Worm (Caenorhabditis elegans) whole organism, L4 larva: ENCODE data around the gene W09D6.1.

ENCODE experiments used
- F49E8.2 ChIP-seq: sonication (generic microtip); optimal IDR thresholded peaks from 2 replicates; lab custom pipeline; 2016; ENCODE audit warnings: missing compliant biosample characterization, mild to moderate bottlenecking, missing genetic modification characterization, borderline replicate concordance
- T26A8.4 ChIP-seq: fragments of 200-800 bp; sonication (Bioruptor generic); IDR thresholded peaks from 2 replicates; pipeline ENCODE4 v1.3.6; 2022; ENCODE audit warnings: missing genetic modification characterization, missing compliant biosample characterization
- Y105C5A.15 ChIP-seq: fragments of 200-800 bp; sonication (Bioruptor generic); IDR thresholded peaks from 2 replicates; pipeline ENCODE4 v1.3.6; 2022; ENCODE audit warnings: missing genetic modification characterization, missing compliant biosample characterization
- Y48G9A.11 ChIP-seq: fragments of 200-800 bp; sonication (Bioruptor generic); IDR thresholded peaks from 2 replicates; pipeline ENCODE4 v1.3.6; 2022; ENCODE audit warnings: missing genetic modification reagents, missing genetic modification characterization, missing compliant biosample characterization
- aha-1 ChIP-seq: fragments of 150-350 bp; peaks from one replicate; lab custom pipeline; 2014; ENCODE audit warnings: missing biosample characterization, missing genetic modification characterization
- ama-1 ChIP-seq: fragments of 150-350 bp; optimal IDR thresholded peaks from 2 replicates; lab custom pipeline; 2014; ENCODE audit warnings: inconsistent platforms, mixed read lengths
- arid-1 ChIP-seq: fragments of 200-800 bp; sonication (Bioruptor generic); conservative IDR thresholded peaks from 2 replicates; pipeline ENCODE4 v1.3.6; 2022; ENCODE audit warnings: missing genetic modification reagents, missing genetic modification characterization, missing compliant biosample characterization
- ceh-20 ChIP-seq: fragments of 200-800 bp; sonication (Bioruptor generic); IDR thresholded peaks from 2 replicates; pipeline ENCODE4 v1.3.6; 2022; ENCODE audit warnings: missing genetic modification reagents, missing genetic modification characterization, missing compliant biosample characterization
- ceh-62 ChIP-seq: sonication (generic microtip); optimal IDR thresholded peaks from 2 replicates; lab custom pipeline; 2017; ENCODE audit warnings: missing biosample characterization, missing genetic modification characterization
- daf-16 ChIP-seq, 3 experiments: sonication (generic microtip); optimal IDR thresholded peaks; 2 replicates each; lab custom pipeline; 2016 to 2017; ENCODE audit warnings: missing genetic modification characterization in 3 of 3, missing genetic modification reagents in 3 of 3, mild to moderate bottlenecking in 2 of 3, missing compliant biosample characterization in 2 of 3, missing biosample characterization in 1 of 3, moderate library complexity in 1 of 3
- dmd-6 ChIP-seq: fragments of 200-800 bp; sonication (Bioruptor generic); IDR thresholded peaks from 2 replicates; pipeline ENCODE4 v1.3.6; 2022; ENCODE audit warnings: missing genetic modification reagents, missing genetic modification characterization, missing compliant biosample characterization
- dmd-8 ChIP-seq: fragments of 200-800 bp; sonication (Bioruptor generic); IDR thresholded peaks from 2 replicates; pipeline ENCODE4 v1.3.6; 2022; ENCODE audit warnings: missing genetic modification characterization, missing compliant biosample characterization
- dpl-1 ChIP-seq: fragments of 150-350 bp; optimal IDR thresholded peaks from 2 replicates; lab custom pipeline; 2014; ENCODE audit warnings: missing biosample characterization, missing genetic modification reagents, missing genetic modification characterization
- duxl-1 ChIP-seq: sonication (generic microtip); optimal IDR thresholded peaks from 2 replicates; lab custom pipeline; 2016; ENCODE audit warnings: mild to moderate bottlenecking, missing genetic modification characterization, moderate library complexity, missing compliant biosample characterization; ENCODE audit not compliant: poor library complexity
- hif-1 ChIP-seq, 2 experiments: sonication (generic microtip); optimal IDR thresholded peaks; 2 replicates each; lab custom pipeline; 2016 to 2017; ENCODE audit warnings: missing compliant biosample characterization in 2 of 2, missing genetic modification characterization in 2 of 2, missing genetic modification reagents in 2 of 2, missing genotype in 2 of 2, mild to moderate bottlenecking in 1 of 2
- hlh-11 ChIP-seq: fragments of 200-800 bp; sonication (Bioruptor generic); optimal IDR thresholded peaks from 2 replicates; lab custom pipeline; 2018; ENCODE audit warnings: mild to moderate bottlenecking, missing genetic modification characterization, missing compliant biosample characterization
- hmg-1.1 ChIP-seq: fragments of 200-800 bp; sonication (Bioruptor generic); IDR thresholded peaks from 2 replicates; pipeline ENCODE4 v1.3.6; 2022; ENCODE audit warnings: missing genetic modification reagents, missing genetic modification characterization, missing compliant biosample characterization
- lin-13 ChIP-seq: fragments of 150-350 bp; optimal IDR thresholded peaks from 2 replicates; lab custom pipeline; 2014; ENCODE audit warnings: missing biosample characterization, missing genetic modification reagents, missing genetic modification characterization
- lin-29 ChIP-seq: fragments of 200-800 bp; sonication (Bioruptor generic); IDR thresholded peaks from 2 replicates; pipeline ENCODE4 v1.3.6; 2022; ENCODE audit warnings: missing genetic modification reagents, missing genetic modification characterization, missing compliant biosample characterization
- lin-38 ChIP-seq: fragments of 200-800 bp; sonication (Bioruptor generic); IDR thresholded peaks from 2 replicates; pipeline ENCODE4 v1.3.6; 2022; ENCODE audit warnings: missing genetic modification reagents, missing genetic modification characterization, missing compliant biosample characterization
- lin-39 ChIP-seq: fragments of 150-350 bp; optimal IDR thresholded peaks from 2 replicates; lab custom pipeline; 2014; ENCODE audit warnings: missing biosample characterization, missing genetic modification reagents, missing genetic modification characterization
- lsy-2 ChIP-seq, 2 experiments: fragments of 150-350 bp in 1 of 2; sonication (generic microtip) in 1 of 2; optimal IDR thresholded peaks; 2 replicates each; lab custom pipeline; 2014 to 2017; ENCODE audit warnings: missing biosample characterization in 2 of 2, missing genetic modification characterization in 2 of 2
- madf-5 ChIP-seq, 2 experiments: fragments of 200-800 bp; sonication (Bioruptor generic); IDR thresholded peaks; 2 replicates each; pipeline ENCODE4 v1.3.6; 2022; ENCODE audit warnings: missing compliant biosample characterization in 2 of 2, missing genetic modification characterization in 2 of 2
- mep-1 ChIP-seq: fragments of 150-350 bp; sonication (generic microtip); optimal IDR thresholded peaks from 3 replicates; lab custom pipeline; 2014; ENCODE audit warnings: missing biosample characterization, missing genetic modification characterization
- nhr-10 ChIP-seq: fragments of 150-350 bp; optimal IDR thresholded peaks from 2 replicates; lab custom pipeline; 2014; ENCODE audit warnings: missing biosample characterization, missing genetic modification characterization
- nhr-102 ChIP-seq: sonication (generic microtip); optimal IDR thresholded peaks from 2 replicates; lab custom pipeline; 2016; ENCODE audit warnings: mild to moderate bottlenecking, missing genetic modification characterization, moderate library complexity, missing compliant biosample characterization
- nhr-11 ChIP-seq: fragments of 150-350 bp; optimal IDR thresholded peaks from 2 replicates; lab custom pipeline; 2014; ENCODE audit warnings: missing biosample characterization, missing genetic modification characterization
- nhr-111 ChIP-seq: fragments of 200-800 bp; sonication (Bioruptor generic); optimal IDR thresholded peaks from 2 replicates; lab custom pipeline; 2018; ENCODE audit warnings: mild to moderate bottlenecking, missing genetic modification characterization, missing compliant biosample characterization
- nhr-25 ChIP-seq: sonication (generic microtip); optimal IDR thresholded peaks from 2 replicates; lab custom pipeline; 2017; ENCODE audit warnings: missing genetic modification characterization, mild to moderate bottlenecking, missing compliant biosample characterization, antibody characterized with exemption, moderate library complexity, borderline replicate concordance; ENCODE audit not compliant: insufficient read depth
- nhr-48 ChIP-seq: sonication (generic microtip); optimal IDR thresholded peaks from 2 replicates; lab custom pipeline; 2016; ENCODE audit warnings: mild to moderate bottlenecking, missing genetic modification characterization, missing compliant biosample characterization
- nhr-77 ChIP-seq: fragments of 150-350 bp; optimal IDR thresholded peaks from 2 replicates; lab custom pipeline; 2014; ENCODE audit warnings: missing biosample characterization, missing genetic modification characterization
- pha-4 ChIP-seq, 2 experiments: fragments of 150-350 bp in 1 of 2; fragments of 200-800 bp in 1 of 2; sonication (Bioruptor generic) in 1 of 2; IDR thresholded peaks in 1 of 2; optimal IDR thresholded peaks in 1 of 2; 2 replicates each; pipeline versions ENCODE4 v1.3.6 to Lab custom; 2014 to 2022; ENCODE audit warnings: missing genetic modification characterization in 2 of 2, missing genetic modification reagents in 2 of 2, missing biosample characterization in 1 of 2, missing compliant biosample characterization in 1 of 2
- saeg-2 ChIP-seq: fragments of 200-800 bp; sonication (Bioruptor generic); IDR thresholded peaks from 2 replicates; pipeline ENCODE4 v1.3.6; 2022; ENCODE audit warnings: missing genetic modification reagents, missing genetic modification characterization, missing compliant biosample characterization
- sdz-12 ChIP-seq: fragments of 200-800 bp; sonication (Bioruptor generic); optimal IDR thresholded peaks from 2 replicates; lab custom pipeline; 2018; ENCODE audit warnings: mild to moderate bottlenecking, missing genetic modification characterization, missing compliant biosample characterization
- set-16 ChIP-seq: fragments of 200-800 bp; sonication (Bioruptor generic); IDR thresholded peaks from 2 replicates; pipeline ENCODE4 v1.3.6; 2022; ENCODE audit warnings: missing genetic modification reagents, missing genetic modification characterization, missing compliant biosample characterization
- unc-130 ChIP-seq: sonication (generic microtip); optimal IDR thresholded peaks from 2 replicates; lab custom pipeline; 2016; ENCODE audit warnings: missing genetic modification reagents, missing genetic modification characterization, missing compliant biosample characterization
- unc-62 ChIP-seq, 3 experiments: fragments of 150-350 bp in 1 of 3; sonication (generic microtip); optimal IDR thresholded peaks in 2 of 3; peaks in 1 of 3; 1 replicate in 1 of 3; 2 replicates in 2 of 3; lab custom pipeline; 2014 to 2017; ENCODE audit warnings: missing biosample characterization in 3 of 3, missing genetic modification characterization in 3 of 3, missing genetic modification reagents in 3 of 3, missing genotype in 1 of 3
- vab-7 ChIP-seq: fragments of 200-800 bp; sonication (Bioruptor generic); IDR thresholded peaks from 2 replicates; pipeline ENCODE4 v1.3.6; 2022; ENCODE audit warnings: missing genetic modification reagents, missing genetic modification characterization, missing compliant biosample characterization
- zag-1 ChIP-seq: fragments of 150-350 bp; optimal IDR thresholded peaks from 2 replicates; lab custom pipeline; 2014; ENCODE audit warnings: missing biosample characterization, missing genetic modification characterization
- ztf-7 ChIP-seq: fragments of 150-350 bp; optimal IDR thresholded peaks from 2 replicates; lab custom pipeline; 2014; ENCODE audit warnings: missing biosample characterization, missing genetic modification characterization

Gene W09D6.1

DNA sequence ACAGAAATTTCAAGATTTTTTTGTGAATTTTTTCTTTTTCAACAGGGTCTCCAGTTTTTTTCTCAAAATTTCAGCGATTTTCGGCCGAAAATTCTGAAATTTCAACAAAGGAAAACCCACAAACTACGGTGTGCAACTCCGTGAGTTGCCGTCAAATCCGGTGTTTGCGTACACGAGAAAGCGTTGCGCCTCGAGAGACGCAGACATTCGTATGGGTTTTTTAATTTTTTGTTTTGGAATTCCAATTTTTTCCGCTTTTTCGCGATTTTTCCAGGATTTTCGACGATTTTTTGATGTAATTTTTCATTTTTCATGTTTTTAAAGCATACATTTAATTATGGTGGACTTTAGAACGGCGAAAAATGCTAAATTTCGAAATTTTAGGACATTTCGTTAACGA, 32.5 kb upstream of the W09D6.1 start (continued):
- TF ChIP-seq nhr-25 (tag; lab: Kevin White, UChicago) (no peak), T26A8.4 (GFP tag; lab: Robert Waterston, UW) (peak; percentile 37; the same call in 1 of the 2 replicates), nhr-111 (GFP tag; lab: Kevin White, UChicago) (no peak), madf-5 (GFP tag; IDR thresholded peaks at IDR 0.05; lab: Robert Waterston, UW) (no peak), hmg-1.1 (GFP tag; lab: Robert Waterston, UW) (peak; percentile 71), lin-29 (peak; percentile 42; the same call in 1 of the 2 replicates), lin-38 (peak; percentile 87), nhr-48 (no peak), dmd-6 (GFP tag; lab: Robert Waterston, UW) (peak; percentile 41), nhr-11 (tag; lab: Kevin White, UChicago) (peak; percentile 28), dmd-8 (GFP tag; lab: Robert Waterston, UW) (no peak), zag-1 (tag; lab: Kevin White, UChicago) (no peak), daf-16 (GFP tag; optimal IDR thresholded peaks at IDR 0.05; lab: Kevin White, UChicago) (no peak), daf-16 (tag; optimal IDR thresholded peaks at IDR 0.05; lab: Kevin White, UChicago) (peak; percentile 27), ztf-7 (tag; lab: Kevin White, UChicago) (peak; percentile 3), unc-62 (GFP tag; optimal IDR thresholded peaks at IDR 0.05 in 1 of 2; lab: Kevin White, UChicago) (peak in 1 of 2 experiments; percentile 97), unc-62 (tag; optimal IDR thresholded peaks at IDR 0.05; lab: Kevin White, UChicago) (no peak), lsy-2 (tag; optimal IDR thresholded peaks at IDR 0.05; lab: Kevin White, UChicago) (peak; percentile 77 to 98), nhr-102 (tag; lab: Kevin White, UChicago) (peak; percentile 31), lin-13 (GFP tag; lab: Kevin White, UChicago) (peak; percentile 66), sdz-12 (GFP tag; lab: Kevin White, UChicago) (no peak), Y48G9A.11 (GFP tag; lab: Robert Waterston, UW) (peak; percentile 64), unc-130 (GFP tag; lab: Kevin White, UChicago) (peak; percentile 73), saeg-2 (0 out of 2 replicates have a peak, but pooled peaks have one; percentile 27), hlh-11 (tag; lab: Kevin White, UChicago) (peak; percentile 44), F49E8.2 (tag; lab: Kevin White, UChicago) (peak; percentile 71), set-16 (GFP tag; lab: Robert Waterston, UW) (no peak), ama-1 (lab: Kevin White, UChicago) (peak; percentile 29), duxl-1 (peak; percentile 32), dpl-1 (GFP tag; lab: Kevin White, UChicago) (peak; percentile 82), nhr-10 (tag; lab: Kevin White, UChicago) (no peak), hif-1 (tag; optimal IDR thresholded peaks at IDR 0.05; lab: Kevin White, UChicago) (peak in 1 of 2 experiments; percentile 28), ceh-62 (no peak), vab-7 (no peak), pha-4 (GFP tag; IDR thresholded peaks at IDR 0.05; lab: Robert Waterston, UW) (peak; percentile 56; the same call in 1 of the 2 replicates), pha-4 (tag; optimal IDR thresholded peaks at IDR 0.05; lab: Kevin White, UChicago) (no peak), ceh-20 (peak; percentile 17; the same call in 1 of the 2 replicates), mep-1 (tag; lab: Kevin White, UChicago) (peak; percentile 49), nhr-77 (peak; percentile 75), lin-39 (tag; lab: Kevin White, UChicago) (no peak), aha-1 (tag; lab: Kevin White, UChicago) (peak; percentile 34), arid-1 (GFP tag; lab: Robert Waterston, UW) (peak; percentile 77), Y105C5A.15 (GFP tag; lab: Robert Waterston, UW) (no peak)
